Worm (Caenorhabditis elegans) whole organism, L2 larva: ENCODE results near the gene pitp-1.

Experiments used
- F13H6.1 ChIP-seq: sonication (generic microtip); optimal IDR thresholded peaks from 2 replicates; lab custom pipeline; 2016; ENCODE audit warnings: missing genetic modification characterization, missing compliant biosample characterization
- R02D3.7 ChIP-seq: fragments of 150-350 bp; optimal IDR thresholded peaks from 2 replicates; lab custom pipeline; 2014; ENCODE audit warnings: missing biosample characterization, missing genetic modification characterization
- Y55F3AM.14 ChIP-seq: fragments of 200-800 bp; sonication (Bioruptor generic); optimal IDR thresholded peaks from 2 replicates; lab custom pipeline; 2018; ENCODE audit warnings: mild to moderate bottlenecking, missing genetic modification characterization, missing compliant biosample characterization
- ZK546.5 ChIP-seq: sonication (generic microtip); optimal IDR thresholded peaks from 2 replicates; lab custom pipeline; 2017; ENCODE audit warnings: missing biosample characterization, missing genetic modification characterization
- alr-1 ChIP-seq: fragments of 150-350 bp; optimal IDR thresholded peaks from 2 replicates; lab custom pipeline; 2014; ENCODE audit warnings: missing biosample characterization, missing genetic modification characterization
- aly-2 ChIP-seq: fragments of 150-350 bp; optimal IDR thresholded peaks from 2 replicates; lab custom pipeline; 2014; ENCODE audit warnings: missing biosample characterization, missing genetic modification characterization
- ama-1 ChIP-seq: fragments of 150-350 bp; optimal IDR thresholded peaks from 2 replicates; lab custom pipeline; 2018; ENCODE audit warnings: inconsistent platforms
- blmp-1 ChIP-seq: sonication (generic microtip); optimal IDR thresholded peaks from 2 replicates; lab custom pipeline; 2017; ENCODE audit warnings: missing genetic modification characterization, mild to moderate bottlenecking, missing compliant biosample characterization, antibody characterized with exemption, moderate library complexity; ENCODE audit not compliant: insufficient read depth
- ceh-16 ChIP-seq: fragments of 150-350 bp; optimal IDR thresholded peaks from 2 replicates; lab custom pipeline; 2014; ENCODE audit warnings: missing biosample characterization, missing genetic modification characterization
- ceh-82 ChIP-seq: fragments of 150-350 bp; optimal IDR thresholded peaks from 2 replicates; lab custom pipeline; 2014; ENCODE audit warnings: missing biosample characterization, missing genetic modification characterization
- dmd-4 ChIP-seq: sonication (generic microtip); optimal IDR thresholded peaks from 2 replicates; lab custom pipeline; 2017; ENCODE audit warnings: missing biosample characterization, missing genetic modification characterization
- egl-27 ChIP-seq: sonication (generic microtip); optimal IDR thresholded peaks from 3 replicates; lab custom pipeline; 2017; ENCODE audit warnings: missing biosample characterization, missing genetic modification reagents, missing genetic modification characterization
- elt-1 ChIP-seq: fragments of 150-350 bp; optimal IDR thresholded peaks from 2 replicates; lab custom pipeline; 2014; ENCODE audit warnings: missing biosample characterization, missing genetic modification characterization
- elt-3 ChIP-seq: sonication (generic microtip); optimal IDR thresholded peaks from 2 replicates; lab custom pipeline; 2017; ENCODE audit warnings: missing biosample characterization, missing genetic modification characterization
- fos-1 ChIP-seq: fragments of 150-350 bp; optimal IDR thresholded peaks from 2 replicates; lab custom pipeline; 2014; ENCODE audit warnings: missing biosample characterization, missing genetic modification characterization
- gmeb-1 ChIP-seq: fragments of 150-350 bp; optimal IDR thresholded peaks from 2 replicates; lab custom pipeline; 2014; ENCODE audit warnings: missing biosample characterization, missing genetic modification characterization
- lin-11 ChIP-seq: fragments of 150-350 bp; sonication (generic microtip); optimal IDR thresholded peaks from 2 replicates; lab custom pipeline; 2014; ENCODE audit warnings: missing biosample characterization, missing genetic modification characterization, inconsistent platforms, mixed read lengths
- lin-13 ChIP-seq: fragments of 150-350 bp; optimal IDR thresholded peaks from 2 replicates; lab custom pipeline; 2014; ENCODE audit warnings: missing biosample characterization, missing genetic modification reagents, missing genetic modification characterization
- lin-39 ChIP-seq: fragments of 150-350 bp; optimal IDR thresholded peaks from 2 replicates; lab custom pipeline; 2014; ENCODE audit warnings: missing biosample characterization, missing genetic modification reagents, missing genetic modification characterization
- lsy-2 ChIP-seq, 2 experiments: fragments of 150-350 bp in 1 of 2; sonication (generic microtip) in 1 of 2; optimal IDR thresholded peaks; 2 replicates each; lab custom pipeline; 2014 to 2017; ENCODE audit warnings: missing biosample characterization in 2 of 2, missing genetic modification characterization in 2 of 2
- mab-5 ChIP-seq: fragments of 150-350 bp; optimal IDR thresholded peaks from 2 replicates; lab custom pipeline; 2014; ENCODE audit warnings: missing biosample characterization, missing genetic modification characterization
- mbf-1 ChIP-seq: sonication (generic microtip); optimal IDR thresholded peaks from 2 replicates; lab custom pipeline; 2017; ENCODE audit warnings: missing biosample characterization, missing genetic modification characterization
- mdl-1 ChIP-seq, 2 experiments: fragments of 150-350 bp in 1 of 2; sonication (generic microtip) in 1 of 2; optimal IDR thresholded peaks; 2 replicates each; lab custom pipeline; 2017; ENCODE audit warnings: missing biosample characterization in 2 of 2, missing genetic modification characterization in 2 of 2
- nhr-10 ChIP-seq: sonication (generic microtip); optimal IDR thresholded peaks from 2 replicates; lab custom pipeline; 2017; ENCODE audit warnings: missing biosample characterization, missing genetic modification characterization
- nhr-11 ChIP-seq: fragments of 150-350 bp; optimal IDR thresholded peaks from 2 replicates; lab custom pipeline; 2014; ENCODE audit warnings: missing biosample characterization, missing genetic modification characterization
- nhr-21 ChIP-seq: fragments of 150-350 bp; optimal IDR thresholded peaks from 2 replicates; lab custom pipeline; 2014; ENCODE audit warnings: missing biosample characterization, missing genetic modification characterization
- nhr-23 ChIP-seq: fragments of 150-350 bp; optimal IDR thresholded peaks from 2 replicates; lab custom pipeline; 2014; ENCODE audit warnings: missing biosample characterization, missing genetic modification reagents, missing genetic modification characterization
- nhr-237 ChIP-seq: fragments of 150-350 bp; optimal IDR thresholded peaks from 2 replicates; lab custom pipeline; 2014; ENCODE audit warnings: missing biosample characterization, missing genetic modification characterization
- nhr-6 ChIP-seq: fragments of 150-350 bp; optimal IDR thresholded peaks from 2 replicates; lab custom pipeline; 2014; ENCODE audit warnings: missing biosample characterization, missing genetic modification characterization
- nhr-77 ChIP-seq: fragments of 150-350 bp; optimal IDR thresholded peaks from 2 replicates; lab custom pipeline; 2014; ENCODE audit warnings: missing biosample characterization, missing genetic modification characterization
- sem-4 ChIP-seq: fragments of 150-350 bp; optimal IDR thresholded peaks from 2 replicates; lab custom pipeline; 2014; ENCODE audit warnings: missing biosample characterization, missing genetic modification reagents, missing genetic modification characterization
- skn-1 ChIP-seq: sonication (generic microtip); optimal IDR thresholded peaks from 2 replicates; lab custom pipeline; 2017; ENCODE audit warnings: missing biosample characterization, missing genetic modification characterization
- sma-3 ChIP-seq: sonication (generic microtip); optimal IDR thresholded peaks from 2 replicates; lab custom pipeline; 2016; ENCODE audit warnings: missing genetic modification reagents, missing genetic modification characterization, missing compliant biosample characterization
- sma-9 ChIP-seq, 2 experiments: fragments of 150-350 bp in 1 of 2; sonication (generic microtip) in 1 of 2; optimal IDR thresholded peaks; 2 replicates each; lab custom pipeline; 2014 to 2016; ENCODE audit warnings: missing genetic modification characterization in 2 of 2, mild to moderate bottlenecking in 1 of 2, missing biosample characterization in 1 of 2, missing compliant biosample characterization in 1 of 2, missing genetic modification reagents in 1 of 2, moderate library complexity in 1 of 2
- snpc-4 ChIP-seq: fragments of 150-350 bp; optimal IDR thresholded peaks from 2 replicates; lab custom pipeline; 2014; ENCODE audit warnings: missing biosample characterization, missing genetic modification characterization
- unc-39 ChIP-seq: fragments of 150-350 bp; optimal IDR thresholded peaks from 2 replicates; lab custom pipeline; 2014; ENCODE audit warnings: missing biosample characterization, missing genetic modification characterization
- unc-55 ChIP-seq: fragments of 150-350 bp; sonication (generic microtip); optimal IDR thresholded peaks from 3 replicates; lab custom pipeline; 2014; ENCODE audit warnings: missing biosample characterization, missing genetic modification reagents, missing genetic modification characterization
- unc-62 ChIP-seq: fragments of 150-350 bp; optimal IDR thresholded peaks from 2 replicates; lab custom pipeline; 2014; ENCODE audit warnings: missing biosample characterization, missing genetic modification reagents, missing genetic modification characterization
- zag-1 ChIP-seq: fragments of 150-350 bp; optimal IDR thresholded peaks from 2 replicates; lab custom pipeline; 2014; ENCODE audit warnings: missing biosample characterization, missing genetic modification characterization
- ztf-11 ChIP-seq: sonication (generic microtip); optimal IDR thresholded peaks from 2 replicates; lab custom pipeline; 2017; ENCODE audit warnings: missing biosample characterization, missing genetic modification characterization
- ztf-4 ChIP-seq: fragments of 150-350 bp; optimal IDR thresholded peaks from 2 replicates; lab custom pipeline; 2014; ENCODE audit warnings: missing biosample characterization, missing genetic modification characterization

The pitp-1 gene

ce11 chrIII:3540424-3540823 is 10.8 kb upstream of the pitp-1 start (continued):
- TF ChIP-seq unc-55 (GFP tag; lab: Kevin White, UChicago), result peak; percentile 83

DNA sequence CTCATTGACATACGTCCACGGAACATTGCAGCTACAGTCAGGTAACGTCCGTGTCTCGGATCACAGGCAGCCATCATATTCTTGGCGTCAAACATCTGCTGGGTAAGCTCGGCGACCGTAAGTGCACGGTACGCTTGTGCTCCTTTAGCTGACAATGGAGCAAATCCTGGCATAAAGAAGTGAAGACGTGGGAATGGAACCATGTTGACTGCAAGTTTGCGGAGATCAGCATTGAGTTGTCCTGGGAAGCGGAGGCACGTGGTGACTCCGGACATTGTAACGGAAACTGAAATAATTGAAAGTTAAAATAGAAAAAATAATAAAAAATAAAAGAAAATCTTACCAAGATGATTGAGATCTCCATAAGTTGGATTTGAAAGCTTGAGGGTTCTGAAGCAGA is 9.9 kb upstream of the pitp-1 start:
- TF ChIP-seq ceh-16 (no peak), lsy-2 (tag; optimal IDR thresholded peaks at IDR 0.05; lab: Kevin White, UChicago) (no peak), sem-4 (tag; lab: Kevin White, UChicago) (no peak), F13H6.1 (tag; lab: Kevin White, UChicago) (no peak), sma-3 (GFP tag; lab: Kevin White, UChicago) (no peak), mbf-1 (tag; lab: Kevin White, UChicago) (no peak), skn-1 (tag; lab: Kevin White, UChicago) (no peak), lin-39 (tag; lab: Kevin White, UChicago) (no peak), blmp-1 (tag; lab: Kevin White, UChicago) (no peak), snpc-4 (no peak), unc-62 (GFP tag; lab: Kevin White, UChicago) (no peak), ZK546.5 (tag; lab: Kevin White, UChicago) (no peak), unc-55 (GFP tag; lab: Kevin White, UChicago) (no peak), mab-5 (tag; lab: Kevin White, UChicago) (no peak)

- TF ChIP-seq alr-1 (tag; lab: Kevin White, UChicago) (no peak), unc-55 (GFP tag; lab: Kevin White, UChicago) (no peak), ama-1 (no peak), nhr-237 (tag; lab: Kevin White, UChicago) (no peak), R02D3.7 (tag; lab: Kevin White, UChicago) (no peak), mdl-1 (tag; optimal IDR thresholded peaks at IDR 0.05; lab: Kevin White, UChicago) (no peak), elt-3 (no peak), zag-1 (tag; lab: Kevin White, UChicago) (no peak), F13H6.1 (tag; lab: Kevin White, UChicago) (no peak), ceh-82 (tag; lab: Kevin White, UChicago) (no peak), nhr-11 (tag; lab: Kevin White, UChicago) (no peak), dmd-4 (no peak), aly-2 (tag; lab: Kevin White, UChicago) (no peak), unc-62 (GFP tag; lab: Kevin White, UChicago) (no peak), sem-4 (tag; lab: Kevin White, UChicago) (no peak), sma-3 (GFP tag; lab: Kevin White, UChicago) (no peak), mab-5 (tag; lab: Kevin White, UChicago) (no peak), ztf-4 (no peak)
Measured at ce11 chrIII:3537401-3537800, 7.8 kb upstream of the pitp-1 start, which contains the start of gene cfap-20. TSS of gene cfap-20 (minus strand) at chrIII:3537501.

DNA sequence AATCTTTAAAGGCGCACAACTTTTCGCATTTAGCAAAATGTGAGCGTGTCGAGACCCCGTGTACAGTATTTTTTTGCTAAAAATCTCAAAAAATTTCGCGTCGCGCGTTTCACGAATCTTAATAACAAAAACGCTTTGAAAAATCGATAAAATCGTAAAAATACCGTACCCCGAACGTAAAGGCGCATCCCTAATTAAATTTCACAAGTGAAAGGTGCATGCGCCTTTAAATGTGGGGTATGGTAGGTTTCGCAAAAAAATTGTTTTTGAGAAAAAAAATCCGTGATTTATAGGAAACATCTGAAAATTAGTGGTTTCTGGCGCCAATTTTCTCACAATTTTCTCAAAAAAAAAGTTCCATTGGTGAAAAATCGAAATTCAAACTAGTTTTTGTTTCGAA is 4.6 kb upstream of the pitp-1 start:
- TF ChIP-seq nhr-21 (tag; lab: Kevin White, UChicago), result no peak
- no peak for TF ChIP-seq elt-1 (tag; lab: Kevin White, UChicago)
- TF ChIP-seq mbf-1 (tag; lab: Kevin White, UChicago), result no peak
- TF ChIP-seq, all 48 proteins: peak for 0

ce11 chrIII:3532035-3532434 is 2.4 kb upstream of the pitp-1 start:
- TF ChIP-seq nhr-6 (tag; lab: Kevin White, UChicago), result peak; percentile 9
- peak; percentile 62 for TF ChIP-seq egl-27 (tag; lab: Kevin White, UChicago)
- no peak for TF ChIP-seq nhr-77 (tag; lab: Kevin White, UChicago)
- no peak for TF ChIP-seq skn-1 (tag; lab: Kevin White, UChicago)
- TF ChIP-seq snpc-4, result no peak
- no peak for TF ChIP-seq ztf-4
- TF ChIP-seq lin-11 (tag; lab: Kevin White, UChicago), result peak; percentile 57
- no peak for TF ChIP-seq R02D3.7 (tag; lab: Kevin White, UChicago)
- no peak for TF ChIP-seq ama-1
- no peak for TF ChIP-seq sem-4 (tag; lab: Kevin White, UChicago)
- no peak for TF ChIP-seq lin-39 (tag; lab: Kevin White, UChicago)
- no peak for TF ChIP-seq sma-3 (GFP tag; lab: Kevin White, UChicago)
- peak; percentile 45 for TF ChIP-seq lin-13
- no peak for TF ChIP-seq elt-1 (tag; lab: Kevin White, UChicago)
- no peak for TF ChIP-seq aly-2 (tag; lab: Kevin White, UChicago)
- TF ChIP-seq fos-1 (tag; lab: Kevin White, UChicago), result peak; percentile 47
- TF ChIP-seq ZK546.5 (tag; lab: Kevin White, UChicago), result no peak
- TF ChIP-seq nhr-23, result no peak
- TF ChIP-seq unc-39, result no peak
- no peak for TF ChIP-seq unc-62 (GFP tag; lab: Kevin White, UChicago)
- TF ChIP-seq ztf-11 (tag; lab: Kevin White, UChicago), result no peak
- TF ChIP-seq ceh-82 (tag; lab: Kevin White, UChicago), result no peak
- no peak for TF ChIP-seq Y55F3AM.14
- no peak for TF ChIP-seq dmd-4
- no peak for TF ChIP-seq nhr-237 (tag; lab: Kevin White, UChicago)
- TF ChIP-seq nhr-10, result no peak
- TF ChIP-seq mbf-1 (tag; lab: Kevin White, UChicago), result no peak
- TF ChIP-seq blmp-1 (tag; lab: Kevin White, UChicago), result no peak
- peak; percentile 58 for TF ChIP-seq zag-1 (tag; lab: Kevin White, UChicago)
- peak in 1 of 2 experiments; percentile 11 for TF ChIP-seq mdl-1 (tag; optimal IDR thresholded peaks at IDR 0.05; lab: Kevin White, UChicago)
- TF ChIP-seq nhr-11 (tag; lab: Kevin White, UChicago), result no peak
- no peak for TF ChIP-seq alr-1 (tag; lab: Kevin White, UChicago)
- no peak for TF ChIP-seq gmeb-1 (tag; lab: Kevin White, UChicago)
- peak; percentile 68 for TF ChIP-seq sma-9 (GFP tag; optimal IDR thresholded peaks at IDR 0.05; lab: Kevin White, UChicago)
- TF ChIP-seq sma-9 (tag; optimal IDR thresholded peaks at IDR 0.05; lab: Kevin White, UChicago), result no peak
